Fruit fly (Drosophila melanogaster) whole organism, pupa: ENCODE data around the gene Osi22.
A peak's percentile ranks its signal among the peaks of the same experiment; 100 is the strongest.

Experiments
- CG10348 ChIP-seq: fragments of 200-800 bp; sonication (Bioruptor generic); IDR thresholded peaks from 2 replicates; pipeline ENCODE4 v1.3.6; 2022; ENCODE audit warnings: missing biosample characterization, missing genetic modification characterization
- CG12605 ChIP-seq: fragments of 200-800 bp; sonication (Bioruptor generic); IDR thresholded peaks from 2 replicates; pipeline ENCODE4 v1.3.6; 2022; ENCODE audit warnings: missing biosample characterization, missing genetic modification characterization
- CG13204 ChIP-seq: fragments of 200-800 bp; sonication (Bioruptor generic); optimal IDR thresholded peaks from 2 replicates; lab custom pipeline; 2018; ENCODE audit warnings: missing biosample characterization, mild to moderate bottlenecking, missing genetic modification characterization, moderate library complexity
- CG14655 ChIP-seq: fragments of 200-800 bp; sonication (Bioruptor generic); optimal IDR thresholded peaks from 3 replicates; lab custom pipeline; 2017; ENCODE audit warnings: mild to moderate bottlenecking, missing biosample characterization, missing genetic modification reagents, missing genetic modification characterization
- CG15710 ChIP-seq: fragments of 200-800 bp; sonication (Bioruptor generic); optimal IDR thresholded peaks from 2 replicates; lab custom pipeline; 2018; ENCODE audit warnings: missing biosample characterization, mild to moderate bottlenecking, missing genetic modification characterization, moderate library complexity
- CG17806 ChIP-seq: fragments of 200-800 bp; sonication (Bioruptor generic); optimal IDR thresholded peaks from 2 replicates; lab custom pipeline; 2018; ENCODE audit warnings: missing biosample characterization, mild to moderate bottlenecking, missing genetic modification characterization, moderate library complexity
- CG32121 ChIP-seq: fragments of 200-800 bp; sonication (Bioruptor generic); IDR thresholded peaks from 2 replicates; pipeline ENCODE4 v1.3.6; 2022; ENCODE audit warnings: missing biosample characterization, missing genetic modification characterization
- CG34367 ChIP-seq: fragments of 200-800 bp; sonication (Bioruptor generic); optimal IDR thresholded peaks from 2 replicates; lab custom pipeline; 2018; ENCODE audit warnings: missing biosample characterization, mild to moderate bottlenecking, missing genetic modification characterization
- CG4496 ChIP-seq: fragments of 200-800 bp; sonication (Bioruptor generic); IDR thresholded peaks from 3 replicates; pipeline ENCODE4 v1.3.6; 2022; ENCODE audit warnings: missing biosample characterization, missing genetic modification characterization
- CG8159 ChIP-seq: fragments of 200-800 bp; sonication (Bioruptor generic); optimal IDR thresholded peaks from 3 replicates; lab custom pipeline; 2018; ENCODE audit warnings: missing biosample characterization, mild to moderate bottlenecking, missing genetic modification characterization, moderate library complexity
- CG8301 ChIP-seq: fragments of 200-800 bp; sonication (Bioruptor generic); optimal IDR thresholded peaks from 2 replicates; lab custom pipeline; 2018; ENCODE audit warnings: missing biosample characterization, mild to moderate bottlenecking, missing genetic modification characterization
- CG9948 ChIP-seq: fragments of 200-800 bp; sonication (Bioruptor generic); optimal IDR thresholded peaks from 2 replicates; lab custom pipeline; 2018; ENCODE audit warnings: missing biosample characterization, mild to moderate bottlenecking, missing genetic modification characterization, moderate library complexity
- D1 ChIP-seq: fragments of 200-800 bp; sonication (Bioruptor generic); optimal IDR thresholded peaks from 2 replicates; lab custom pipeline; 2018; ENCODE audit warnings: missing biosample characterization, mild to moderate bottlenecking, missing genetic modification characterization, moderate library complexity
- EcR ChIP-seq: fragments of 200-800 bp; sonication (Bioruptor generic); optimal IDR thresholded peaks from 3 replicates; lab custom pipeline; 2019; ENCODE audit warnings: missing biosample characterization, missing genetic modification characterization, mild to moderate bottlenecking, moderate library complexity, missing genetic modification reagents
- Ets98B ChIP-seq: fragments of 200-800 bp; sonication (Bioruptor generic); IDR thresholded peaks from 2 replicates; pipeline ENCODE4 v1.3.6; 2022; ENCODE audit warnings: missing biosample characterization, missing genetic modification characterization
- Pif1A ChIP-seq: fragments of 200-800 bp; sonication (Bioruptor generic); optimal IDR thresholded peaks from 3 replicates; lab custom pipeline; 2016; ENCODE audit warnings: missing biosample characterization, missing genetic modification characterization
- Pif1B ChIP-seq: fragments of 200-800 bp; sonication (Bioruptor generic); optimal IDR thresholded peaks from 3 replicates; lab custom pipeline; 2016; ENCODE audit warnings: missing biosample characterization, missing genetic modification characterization
- Snoo ChIP-seq: fragments of 200-800 bp; sonication (Bioruptor generic); optimal IDR thresholded peaks from 3 replicates; lab custom pipeline; 2017; ENCODE audit warnings: missing biosample characterization, mild to moderate bottlenecking, missing genetic modification characterization, inconsistent platforms
- fd96Ca ChIP-seq: fragments of 200-800 bp; sonication (Bioruptor generic); IDR thresholded peaks from 3 replicates; pipeline ENCODE4 v1.3.6; 2022; ENCODE audit warnings: missing biosample characterization, missing genetic modification characterization
- gl ChIP-seq: fragments of 200-800 bp; sonication (Bioruptor generic); optimal IDR thresholded peaks from 2 replicates; lab custom pipeline; 2018; ENCODE audit warnings: missing biosample characterization, mild to moderate bottlenecking, missing genetic modification characterization
- rn ChIP-seq: fragments of 200-800 bp; sonication (Bioruptor generic); IDR thresholded peaks from 2 replicates; pipeline ENCODE4 v1.3.6; 2022; ENCODE audit warnings: missing biosample characterization, missing genetic modification characterization

Gene Osi22

DNA sequence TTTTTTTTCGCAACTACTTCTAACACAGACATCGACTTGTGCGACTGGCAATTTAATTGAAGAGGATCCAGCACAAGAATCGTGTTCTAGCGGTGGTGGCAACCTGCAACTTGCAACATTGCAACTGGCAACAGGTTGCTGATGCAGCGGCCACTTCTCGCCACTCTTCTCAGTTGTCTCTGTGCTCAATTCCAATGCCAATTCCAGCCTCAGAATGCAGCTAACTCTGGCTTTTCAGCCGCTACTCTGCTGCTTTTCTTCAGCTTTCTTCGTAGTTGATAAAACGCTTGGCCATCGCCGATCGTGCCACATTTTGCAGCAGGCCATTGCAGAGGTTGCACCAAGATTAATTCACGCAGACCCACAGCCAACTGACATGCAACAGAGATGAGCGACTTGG lies at the start of gene Osi22:
TSS of gene Osi22 (plus strand) at position 301 of the 400 bp plus-strand sequence.
- TF ChIP-seq CG4496 (GFP tag; lab: Robert Waterston, UW): no peak
- TF ChIP-seq CG8301 (tag; lab: Kevin White, UChicago): no peak
- TF ChIP-seq CG32121: no peak
- no peak for TF ChIP-seq D1 (tag; lab: Kevin White, UChicago)
- TF ChIP-seq CG12605 (GFP tag; lab: Robert Waterston, UW): no peak

DNA sequence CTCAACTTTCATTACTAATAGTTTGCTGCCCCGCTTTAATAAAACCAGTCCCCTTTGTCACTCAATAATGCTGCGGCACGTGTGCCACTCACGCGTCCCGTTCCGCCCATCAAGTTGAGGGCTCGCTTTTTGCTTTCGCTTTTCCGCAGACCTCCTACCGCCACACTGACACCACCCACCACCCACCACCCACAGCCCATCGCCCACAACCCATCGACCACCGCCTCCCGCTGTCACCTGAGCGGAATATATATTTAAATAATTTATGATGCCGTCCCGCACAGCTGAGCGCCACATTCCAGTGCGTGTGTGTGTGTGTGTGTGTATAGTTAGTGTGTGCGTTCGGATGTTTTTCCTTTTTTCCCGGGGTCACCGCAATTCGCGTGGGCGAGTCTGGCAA lies 48.7 kb upstream of the Osi22 start:
- TF ChIP-seq Ets98B (GFP tag; lab: Robert Waterston, UW) (no peak), gl (tag; lab: Kevin White, UChicago) (no peak), fd96Ca (GFP tag; lab: Robert Waterston, UW) (0 out of 3 replicates have a peak, but pooled peaks have one; percentile 10)

DNA sequence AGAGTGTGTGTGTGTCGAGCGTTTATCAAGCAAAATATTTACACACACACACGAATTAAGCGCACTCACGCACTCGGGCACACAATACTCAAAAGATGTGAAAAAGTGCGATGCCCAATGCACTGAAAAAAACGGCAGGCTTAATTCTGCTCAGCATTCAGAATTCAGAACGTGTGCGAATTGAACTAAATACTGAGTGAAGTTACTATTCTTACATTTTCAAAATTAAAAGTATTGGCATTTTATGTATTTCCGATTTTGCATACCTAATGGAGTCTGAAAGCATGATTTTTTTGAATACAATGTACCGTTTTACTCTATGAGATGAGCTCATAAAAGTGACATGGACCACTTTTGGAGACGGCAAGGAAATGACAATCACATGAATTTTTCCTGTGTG lies 33.3 kb upstream of the Osi22 start:
- peak; percentile 26 for TF ChIP-seq Pif1A (GFP tag; lab: Kevin White, UChicago)
- peak; percentile 27 for TF ChIP-seq CG14655 (GFP tag; lab: Kevin White, UChicago)
- no peak for TF ChIP-seq EcR (GFP tag; lab: Kevin White, UChicago)
- TF ChIP-seq, all 21 proteins: peak for 2

DNA sequence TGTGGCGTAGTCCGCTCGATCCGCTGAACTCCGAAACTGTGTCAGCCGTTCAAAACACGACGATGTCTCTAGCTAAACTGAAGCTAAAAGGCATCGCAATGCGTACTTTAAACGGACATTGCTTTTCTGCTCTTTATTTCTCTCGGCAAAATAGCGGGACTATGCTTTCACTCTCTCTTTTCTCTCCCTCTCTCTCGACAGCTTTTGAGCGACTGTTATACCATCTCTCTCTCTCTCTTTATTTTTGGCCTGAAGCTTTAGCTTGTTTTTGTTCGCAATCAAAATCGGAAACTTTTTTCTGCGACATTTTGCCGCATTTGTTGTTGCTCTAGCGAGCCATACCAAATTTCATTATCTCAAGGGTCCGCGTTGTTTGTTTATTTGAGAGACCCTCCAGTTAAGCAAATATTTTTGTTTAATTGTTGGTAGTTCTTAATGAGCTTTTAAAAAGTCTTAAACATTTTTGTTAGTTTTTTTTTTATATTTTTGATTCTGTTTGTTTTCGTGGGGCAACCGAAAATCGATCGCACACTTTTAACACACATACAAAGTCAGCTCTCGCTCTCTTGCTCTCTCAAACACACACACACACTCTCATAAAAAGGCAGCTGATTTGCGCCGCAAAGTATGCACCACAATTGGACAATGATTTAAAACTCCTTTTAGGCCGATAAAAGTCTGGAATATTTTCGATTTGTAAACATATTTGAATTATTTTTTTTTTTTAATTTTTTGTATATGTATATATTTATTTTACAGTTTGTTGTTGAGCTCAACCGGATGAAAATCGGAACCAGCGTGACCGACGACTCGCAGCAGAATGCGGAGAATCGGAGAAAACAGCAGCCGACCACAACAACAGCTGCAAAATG lies 31.5 kb upstream of the Osi22 start, which contains the start of gene Ace:
TSS of gene Ace (minus strand) at position 822 of the 872 bp plus-strand sequence.
- TF ChIP-seq CG15710 (tag; lab: Kevin White, UChicago): no peak
- TF ChIP-seq Ets98B (GFP tag; lab: Robert Waterston, UW): no peak
- TF ChIP-seq Pif1B (GFP tag; lab: Kevin White, UChicago): peak; percentile 7
- TF ChIP-seq CG34367: no peak
- TF ChIP-seq D1 (tag; lab: Kevin White, UChicago): no peak
- TF ChIP-seq gl (tag; lab: Kevin White, UChicago): no peak
- TF ChIP-seq CG12605 (GFP tag; lab: Robert Waterston, UW): no peak
- no peak for TF ChIP-seq CG17806 (tag; lab: Kevin White, UChicago)
- no peak for TF ChIP-seq CG8301 (tag; lab: Kevin White, UChicago)
- TF ChIP-seq, all 21 proteins: peak for 1

DNA sequence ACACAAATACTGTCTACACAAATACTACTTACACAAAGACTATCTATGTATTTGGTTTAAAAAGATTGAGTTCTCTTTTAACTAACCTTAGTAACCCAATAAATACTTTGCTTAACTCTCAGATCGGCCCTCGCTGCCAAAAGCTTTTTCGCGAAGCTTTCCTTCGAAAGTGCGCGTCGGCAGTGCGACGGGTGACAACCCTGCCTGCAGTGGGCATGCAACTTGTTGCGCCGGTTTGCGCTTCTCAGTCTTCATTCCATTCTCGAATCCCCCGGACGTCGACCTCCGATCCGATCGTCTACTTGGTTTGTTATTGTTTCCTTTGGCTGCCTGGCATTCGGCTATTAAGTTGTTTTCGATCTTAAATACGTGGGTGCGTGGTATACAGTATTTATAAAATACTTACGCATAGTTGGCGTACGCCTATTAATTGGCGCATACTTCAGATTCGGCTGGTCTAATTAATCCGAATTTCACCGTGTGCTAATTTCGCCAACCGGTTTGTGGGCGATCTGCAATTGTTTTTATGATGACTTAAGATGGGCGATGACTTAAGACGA lies 30.2 kb upstream of the Osi22 start, which contains the start of gene CG11686:
TSS of gene CG11686 (plus strand) at position 243 of the 560 bp plus-strand sequence.
- TF ChIP-seq CG15710 (tag; lab: Kevin White, UChicago) (no peak), D1 (tag; lab: Kevin White, UChicago) (peak; percentile 37), fd96Ca (GFP tag; lab: Robert Waterston, UW) (peak; percentile 51; the same call in 1 of the 3 replicates), CG13204 (GFP tag; lab: Kevin White, UChicago) (no peak), gl (tag; lab: Kevin White, UChicago) (no peak), EcR (GFP tag; lab: Kevin White, UChicago) (peak; percentile 97), Pif1A (GFP tag; lab: Kevin White, UChicago) (no peak), CG32121 (no peak), CG8301 (tag; lab: Kevin White, UChicago) (no peak), CG10348 (GFP tag; lab: Robert Waterston, UW) (no peak), rn (GFP tag; lab: Robert Waterston, UW) (no peak), CG14655 (GFP tag; lab: Kevin White, UChicago) (no peak), CG8159 (tag; lab: Kevin White, UChicago) (no peak), CG34367 (no peak), CG4496 (GFP tag; lab: Robert Waterston, UW) (no peak; the same call in 2 of the 3 replicates), CG9948 (tag; lab: Kevin White, UChicago) (no peak), CG17806 (tag; lab: Kevin White, UChicago) (no peak), CG12605 (GFP tag; lab: Robert Waterston, UW) (peak; percentile 92), Ets98B (GFP tag; lab: Robert Waterston, UW) (peak; percentile 48; the same call in 1 of the 2 replicates), Snoo (tag; lab: Kevin White, UChicago) (peak; percentile 14), Pif1B (GFP tag; lab: Kevin White, UChicago) (no peak)

DNA sequence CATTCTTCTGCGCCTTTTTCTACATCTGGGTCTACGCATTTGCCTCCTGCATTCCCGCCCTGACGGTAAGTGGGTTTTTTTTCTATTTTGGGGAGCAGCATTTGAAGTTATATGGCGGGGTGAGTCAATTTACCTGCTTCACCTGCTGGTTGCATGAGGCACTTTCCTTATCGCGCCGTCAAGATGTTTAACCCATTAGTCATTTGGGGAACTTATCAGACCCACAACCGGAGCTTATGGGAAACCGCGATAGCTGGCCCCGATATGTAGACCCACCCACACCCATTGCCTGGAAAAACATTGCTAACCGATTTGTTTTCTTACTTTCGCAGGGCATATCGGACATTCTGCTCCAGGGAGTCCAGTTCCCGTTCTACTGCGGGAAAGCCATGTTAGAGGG lies 28.7 kb upstream of the Osi22 start:
- TF ChIP-seq Ets98B (GFP tag; lab: Robert Waterston, UW): no peak
- TF ChIP-seq CG10348 (GFP tag; lab: Robert Waterston, UW): no peak
- no peak for TF ChIP-seq CG32121
- no peak for TF ChIP-seq fd96Ca (GFP tag; lab: Robert Waterston, UW)
- no peak for TF ChIP-seq CG34367
- TF ChIP-seq CG4496 (GFP tag; lab: Robert Waterston, UW): no peak
- TF ChIP-seq Snoo (tag; lab: Kevin White, UChicago): no peak
